Worm (Caenorhabditis elegans) whole organism, late embryonic: ENCODE measurements around the gene igcm-4.

ENCODE experiments used
- ceh-24 ChIP-seq: sonication (generic microtip); optimal IDR thresholded peaks from 2 replicates; lab custom pipeline; 2016; ENCODE audit warnings: mild to moderate bottlenecking, missing genetic modification characterization, missing compliant biosample characterization
- fax-1 ChIP-seq: sonication (generic microtip); optimal IDR thresholded peaks from 2 replicates; lab custom pipeline; 2016; ENCODE audit warnings: missing genotype, missing genetic modification characterization, missing compliant biosample characterization

DNA sequence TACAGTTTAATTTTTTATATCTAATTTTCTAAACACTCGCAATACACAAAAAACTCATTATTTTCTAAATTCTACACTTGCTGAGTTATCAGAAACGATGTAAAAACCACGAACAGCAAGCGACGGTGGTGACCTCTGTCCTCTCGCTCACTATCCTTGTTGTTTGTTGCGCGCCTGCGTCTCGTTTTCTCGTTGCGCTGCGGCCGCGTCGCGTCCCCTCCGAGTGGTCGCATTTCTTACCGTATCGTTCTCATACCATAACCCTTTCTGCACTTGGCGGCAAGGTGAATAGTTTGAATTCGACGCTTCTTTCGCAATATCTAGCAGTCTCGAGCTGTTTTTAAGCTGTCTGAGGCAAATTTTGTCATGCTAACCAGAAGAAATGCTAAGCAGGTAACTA lies 43.3 kb upstream of the igcm-4 start, which contains the start of gene lsy-2:
- TF ChIP-seq fax-1 (tag; lab: Kevin White, UChicago) (no peak), ceh-24 (tag; lab: Kevin White, UChicago) (no peak)
